Fruit fly (Drosophila melanogaster) whole organism, wandering third instar larva: ENCODE data around the gene CG11882.

ENCODE experiments used
- Hr83 ChIP-seq: fragments of 200-300 bp; sonication (Bioruptor generic); optimal IDR thresholded peaks from 2 replicates; lab custom pipeline; 2016; ENCODE audit warnings: missing biosample characterization, mild to moderate bottlenecking, missing genetic modification characterization, moderate library complexity; ENCODE audit not compliant: poor library complexity, severe bottlenecking
- brk ChIP-seq: fragments of 200-800 bp; sonication (Bioruptor generic); optimal IDR thresholded peaks from 2 replicates; lab custom pipeline; 2016; ENCODE audit warnings: missing biosample characterization, mild to moderate bottlenecking, missing genetic modification characterization
- fru ChIP-seq: fragments of 200-800 bp; sonication (Bioruptor generic); optimal IDR thresholded peaks from 3 replicates; lab custom pipeline; 2016; ENCODE audit warnings: missing biosample characterization, mild to moderate bottlenecking, missing genetic modification characterization

DNA sequence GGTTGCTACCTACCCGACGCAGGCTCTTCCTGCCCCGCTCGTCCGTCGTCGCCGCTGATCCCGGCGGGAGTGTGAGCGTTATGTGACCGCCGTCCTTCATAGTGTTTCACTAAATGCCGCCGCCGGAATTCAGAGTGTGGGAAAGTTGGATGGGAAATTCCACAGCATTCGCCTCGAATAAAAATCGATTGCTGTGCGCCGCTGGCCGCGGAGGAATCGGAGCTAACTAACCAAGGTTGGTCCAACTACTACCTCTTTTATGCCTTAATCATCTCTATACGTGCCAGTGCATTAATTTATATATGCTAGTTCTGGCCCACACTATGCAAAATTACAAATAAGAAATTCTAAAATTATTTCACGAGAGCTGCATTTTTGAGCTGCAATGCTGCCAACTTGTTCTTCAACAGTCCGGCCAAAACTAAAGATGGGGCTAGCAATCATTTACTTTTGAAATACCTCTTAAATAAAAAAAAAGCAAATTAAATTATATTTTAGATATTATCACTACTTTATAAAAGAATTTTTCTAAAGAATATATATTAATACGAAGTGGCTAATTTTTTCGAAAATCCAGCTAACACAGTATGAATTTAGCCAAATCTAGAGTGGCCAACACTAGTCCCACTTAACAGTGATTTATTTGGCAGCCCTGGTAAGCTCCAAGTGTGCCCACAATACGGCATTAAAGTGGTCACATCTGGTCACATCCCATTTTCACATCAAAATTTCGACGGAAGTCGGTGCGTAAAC, 35.4 kb downstream of the CG11882 start, which contains the start of the genes alpha-Man-Ib and Pdhb:
- TF ChIP-seq fru (GFP tag; lab: Kevin White, UChicago) (no peak), brk (no peak), Hr83 (GFP tag; lab: Kevin White, UChicago) (no peak)
